Worm (Caenorhabditis elegans): Measurements from ENCODE around the gene Y14H12B.1.

- TF ChIP-seq K11D2.4 (GFP tag; IDR thresholded peaks at IDR 0.05) (no peak), nhr-90 (tag; optimal IDR thresholded peaks at IDR 0.05) (no peak), lsy-27 (tag; optimal IDR thresholded peaks at IDR 0.05; ENCODE audit: borderline replicate concordance, insufficient read depth) (no peak), unc-130 (GFP tag; optimal IDR thresholded peaks at IDR 0.05) (no peak), ccch-3 (GFP tag; optimal IDR thresholded peaks at IDR 0.05) (no peak), Y67H2A.10 (GFP tag; conservative IDR thresholded peaks at IDR 0.05) (no peak), egrh-3 (GFP tag; IDR thresholded peaks at IDR 0.05) (no peak), hlh-12 (tag; optimal IDR thresholded peaks at IDR 0.05) (no peak), unc-62 (GFP tag; optimal IDR thresholded peaks at IDR 0.05) (no peak), somi-1 (GFP tag; optimal IDR thresholded peaks at IDR 0.05) (no peak)
These were observed 48.1 kb downstream of the Y14H12B.1 start, which contains the start of gene lin-31 for ce11 chrII:3982313-3982712.

Measured in whole organism, young adult.